Fruit fly (Drosophila melanogaster) whole organism, embryonic: ENCODE data around the gene mthl9.

Experiments
- ATbp ChIP-seq: fragments of 200-800 bp; sonication (Bioruptor generic); optimal IDR thresholded peaks from 2 replicates; lab custom pipeline; 2017; ENCODE audit warnings: missing biosample characterization, mild to moderate bottlenecking, missing genetic modification characterization, missing genetic modification reagents
- Awh ChIP-seq: fragments of 200-800 bp; sonication (Bioruptor generic); IDR thresholded peaks from 2 replicates; pipeline ENCODE4, ENCODE4 v1.3.6; 2022; ENCODE audit warnings: missing biosample characterization, missing genetic modification characterization
- CG10654 ChIP-seq: fragments of 200-800 bp; sonication (Bioruptor generic); optimal IDR thresholded peaks from 2 replicates; lab custom pipeline; 2016; ENCODE audit warnings: missing biosample characterization, missing genetic modification characterization
- CG11247 ChIP-seq: fragments of 200-800 bp; sonication (Bioruptor generic); IDR thresholded peaks from 2 replicates; pipeline ENCODE4 v1.3.6; 2022; ENCODE audit warnings: missing biosample characterization, missing genetic modification characterization
- CG12155 ChIP-seq: fragments of 200-800 bp; sonication (Bioruptor generic); optimal IDR thresholded peaks from 3 replicates; lab custom pipeline; 2016; ENCODE audit warnings: missing biosample characterization, missing genetic modification characterization
- CG13424 ChIP-seq: fragments of 200-800 bp; sonication (Bioruptor generic); optimal IDR thresholded peaks from 2 replicates; lab custom pipeline; 2019; ENCODE audit warnings: missing biosample characterization, mild to moderate bottlenecking, missing genetic modification characterization, moderate library complexity
- CG13775 ChIP-seq: fragments of 200-800 bp; sonication (Bioruptor generic); optimal IDR thresholded peaks from 3 replicates; lab custom pipeline; 2017; ENCODE audit warnings: missing biosample characterization, mild to moderate bottlenecking, missing genetic modification characterization
- CG14965 ChIP-seq: fragments of 200-800 bp; sonication (Bioruptor generic); optimal IDR thresholded peaks from 2 replicates; lab custom pipeline; 2016; ENCODE audit warnings: missing biosample characterization, missing genetic modification characterization, borderline replicate concordance
- CG1529 ChIP-seq: fragments of 200-800 bp; sonication (Bioruptor generic); optimal IDR thresholded peaks from 3 replicates; lab custom pipeline; 2018; ENCODE audit warnings: missing biosample characterization, missing genetic modification characterization
- CG15479 ChIP-seq: fragments of 200-800 bp; sonication (Bioruptor generic); optimal IDR thresholded peaks from 3 replicates; lab custom pipeline; 2019; ENCODE audit warnings: missing biosample characterization, mild to moderate bottlenecking, missing genetic modification characterization, moderate library complexity
- CG15696 ChIP-seq: fragments of 200-800 bp; sonication (Bioruptor generic); optimal IDR thresholded peaks from 2 replicates; lab custom pipeline; 2019; ENCODE audit warnings: missing biosample characterization, mild to moderate bottlenecking, missing genetic modification characterization, moderate library complexity
- CG1602 ChIP-seq: fragments of 200-800 bp; sonication (Bioruptor generic); optimal IDR thresholded peaks from 3 replicates; lab custom pipeline; 2016; ENCODE audit warnings: missing biosample characterization, missing genetic modification characterization
- CG18476 ChIP-seq: fragments of 200-800 bp; sonication (Bioruptor generic); optimal IDR thresholded peaks from 2 replicates; lab custom pipeline; 2016; ENCODE audit warnings: missing biosample characterization, mild to moderate bottlenecking, missing genetic modification characterization
- CG18764 ChIP-seq: fragments of 200-800 bp; sonication (Bioruptor generic); optimal IDR thresholded peaks from 3 replicates; lab custom pipeline; 2016; ENCODE audit warnings: missing biosample characterization, missing genetic modification characterization
- CG2120 ChIP-seq: fragments of 200-800 bp; sonication (Bioruptor generic); optimal IDR thresholded peaks from 3 replicates; lab custom pipeline; 2016; ENCODE audit warnings: missing biosample characterization, missing genetic modification characterization
- CG31224 ChIP-seq: fragments of 200-800 bp; sonication (Bioruptor generic); IDR thresholded peaks from 2 replicates; pipeline ENCODE4 v1.3.6; 2022; ENCODE audit warnings: missing biosample characterization, missing genetic modification characterization
- CG3163 ChIP-seq: fragments of 200-800 bp; sonication (Bioruptor generic); optimal IDR thresholded peaks from 3 replicates; lab custom pipeline; 2016; ENCODE audit warnings: missing biosample characterization, missing genetic modification characterization
- CG3281 ChIP-seq: fragments of 200-800 bp; sonication (Bioruptor generic); optimal IDR thresholded peaks from 3 replicates; lab custom pipeline; 2017; ENCODE audit warnings: missing biosample characterization, mild to moderate bottlenecking, missing genetic modification characterization
- CG3726 ChIP-seq: fragments of 200-800 bp; sonication (Bioruptor generic); IDR thresholded peaks from 3 replicates; pipeline ENCODE4, ENCODE4 v1.3.6; 2022; ENCODE audit warnings: missing biosample characterization, missing genetic modification characterization
- CG43689 ChIP-seq: fragments of 200-800 bp; sonication (Bioruptor generic); IDR thresholded peaks from 2 replicates; pipeline ENCODE4 v1.3.6; 2022; ENCODE audit warnings: missing biosample characterization, missing genetic modification characterization
- CG4820 ChIP-seq: fragments of 200-800 bp; sonication (Bioruptor generic); optimal IDR thresholded peaks from 3 replicates; lab custom pipeline; 2016; ENCODE audit warnings: missing biosample characterization, missing genetic modification characterization
- CG6654 ChIP-seq: fragments of 200-800 bp; sonication (Bioruptor generic); optimal IDR thresholded peaks from 2 replicates; lab custom pipeline; 2017; ENCODE audit warnings: missing biosample characterization, mild to moderate bottlenecking, missing genetic modification characterization
- CG7963 ChIP-seq: fragments of 200-800 bp; sonication (Bioruptor generic); IDR thresholded peaks from 3 replicates; pipeline ENCODE4 v1.3.6; 2022; ENCODE audit warnings: missing biosample characterization, missing genetic modification characterization; ENCODE audit not compliant: partially characterized antibody
- CG8359 ChIP-seq: fragments of 200-800 bp; sonication (Bioruptor generic); optimal IDR thresholded peaks from 2 replicates; lab custom pipeline; 2017; ENCODE audit warnings: missing biosample characterization, mild to moderate bottlenecking, missing genetic modification characterization, borderline replicate concordance
- CoRest ChIP-seq: fragments of 200-800 bp; sonication (Bioruptor generic); optimal IDR thresholded peaks from 3 replicates; lab custom pipeline; 2018; ENCODE audit warnings: missing biosample characterization, mild to moderate bottlenecking, missing genetic modification characterization, moderate library complexity
- Dek ChIP-seq: fragments of 200-800 bp; sonication (Bioruptor generic); optimal IDR thresholded peaks from 3 replicates; lab custom pipeline; 2019; ENCODE audit warnings: missing biosample characterization, mild to moderate bottlenecking, missing genetic modification characterization, moderate library complexity
- Gsc ChIP-seq: fragments of 200-800 bp; sonication (Bioruptor generic); IDR thresholded peaks from 2 replicates; pipeline ENCODE4 v1.3.6; 2022; ENCODE audit warnings: missing biosample characterization, missing genetic modification characterization
- Gug ChIP-seq: fragments of 200-800 bp; sonication (Bioruptor generic); IDR thresholded peaks from 4 replicates; pipeline ENCODE4 v1.3.6; 2022; ENCODE audit warnings: missing biosample characterization, missing genetic modification characterization
- HLH4C ChIP-seq: fragments of 200-800 bp; sonication (Bioruptor generic); IDR thresholded peaks from 3 replicates; pipeline ENCODE4 v1.3.6; 2022; ENCODE audit warnings: missing biosample characterization, missing genetic modification characterization; ENCODE audit not compliant: partially characterized antibody
- Jarid2 ChIP-seq: fragments of 200-800 bp; sonication (Bioruptor generic); optimal IDR thresholded peaks from 3 replicates; lab custom pipeline; 2017; ENCODE audit warnings: mild to moderate bottlenecking, missing biosample characterization, missing genetic modification reagents, missing genetic modification characterization
- MESR4 ChIP-seq: fragments of 200-800 bp; sonication (Bioruptor generic); optimal IDR thresholded peaks from 2 replicates; lab custom pipeline; 2018; ENCODE audit warnings: missing biosample characterization, mild to moderate bottlenecking, missing genetic modification characterization, moderate library complexity
- Mrtf ChIP-seq: fragments of 200-800 bp; sonication (Bioruptor generic); IDR thresholded peaks from 3 replicates; pipeline ENCODE4 v1.3.6; 2022; ENCODE audit warnings: missing biosample characterization, missing genetic modification characterization
- NFAT ChIP-seq: fragments of 200-800 bp; sonication (Bioruptor generic); IDR thresholded peaks from 2 replicates; pipeline ENCODE4 v1.3.6; 2022; ENCODE audit warnings: missing biosample characterization, missing genetic modification characterization
- Neu2 ChIP-seq: fragments of 200-800 bp; sonication (Bioruptor generic); optimal IDR thresholded peaks from 3 replicates; lab custom pipeline; 2016; ENCODE audit warnings: missing biosample characterization, missing genetic modification characterization, borderline replicate concordance
- Side ChIP-seq: fragments of 200-800 bp; sonication (Bioruptor generic); optimal IDR thresholded peaks from 2 replicates; lab custom pipeline; 2016; ENCODE audit warnings: missing biosample characterization, missing genetic modification characterization
- bigmax ChIP-seq: fragments of 200-800 bp; sonication (Bioruptor generic); optimal IDR thresholded peaks from 2 replicates; lab custom pipeline; 2018; ENCODE audit warnings: missing biosample characterization, mild to moderate bottlenecking, missing genetic modification characterization
- chm ChIP-seq: fragments of 200-800 bp; sonication (Bioruptor generic); IDR thresholded peaks from 2 replicates; pipeline ENCODE4 v1.3.6; 2022; ENCODE audit warnings: missing biosample characterization, missing genetic modification characterization
- corto ChIP-seq: fragments of 200-800 bp; sonication (Bioruptor generic); optimal IDR thresholded peaks from 2 replicates; lab custom pipeline; 2016; ENCODE audit warnings: missing biosample characterization, mild to moderate bottlenecking, missing genetic modification characterization, moderate library complexity
- dmrt11E ChIP-seq: fragments of 200-800 bp; sonication (Bioruptor generic); optimal IDR thresholded peaks from 3 replicates; lab custom pipeline; 2018; ENCODE audit warnings: missing biosample characterization, mild to moderate bottlenecking, missing genetic modification characterization, moderate library complexity
- dmrt99B ChIP-seq: fragments of 200-800 bp; sonication (Bioruptor generic); optimal IDR thresholded peaks from 2 replicates; lab custom pipeline; 2018; ENCODE audit warnings: missing biosample characterization, mild to moderate bottlenecking, missing genetic modification characterization, moderate library complexity
- dysf ChIP-seq: fragments of 200-800 bp; sonication (Bioruptor generic); IDR thresholded peaks from 3 replicates; pipeline ENCODE4 v1.3.6; 2022; ENCODE audit warnings: missing biosample characterization, missing genetic modification characterization
- esg ChIP-seq: fragments of 200-800 bp; sonication (Bioruptor generic); conservative IDR thresholded peaks from 2 replicates; pipeline ENCODE4 v1.3.6; 2022; ENCODE audit warnings: missing biosample characterization, missing genetic modification characterization
- eve ChIP-seq, 2 experiments: fragments of >200 bp; optimal IDR thresholded peaks; 2 replicates each; lab custom pipeline; 2017; ENCODE audit warnings: missing biosample characterization in 2 of 2, missing genetic modification characterization in 2 of 2
- her ChIP-seq: fragments of 200-800 bp; sonication (Bioruptor generic); optimal IDR thresholded peaks from 2 replicates; lab custom pipeline; 2016; ENCODE audit warnings: missing biosample characterization, missing genetic modification characterization
- ind ChIP-seq: fragments of 200-800 bp; sonication (Bioruptor generic); optimal IDR thresholded peaks from 3 replicates; lab custom pipeline; 2016; ENCODE audit warnings: missing biosample characterization, missing genetic modification characterization
- insv ChIP-seq, 2 experiments: fragments of 200-800 bp; sonication (Bioruptor generic); optimal IDR thresholded peaks; 3 replicates each; lab custom pipeline; 2016 to 2018; ENCODE audit warnings: missing biosample characterization in 2 of 2, missing genetic modification characterization in 2 of 2
- luna ChIP-seq: fragments of 200-800 bp; sonication (Bioruptor generic); optimal IDR thresholded peaks from 2 replicates; lab custom pipeline; 2016; ENCODE audit warnings: missing biosample characterization, missing genetic modification characterization
- p53 ChIP-seq: fragments of 200-800 bp; sonication (Bioruptor generic); optimal IDR thresholded peaks from 2 replicates; lab custom pipeline; 2016; ENCODE audit warnings: missing biosample characterization, missing genetic modification characterization
- pfk ChIP-seq: fragments of 200-800 bp; sonication (Bioruptor generic); optimal IDR thresholded peaks from 2 replicates; lab custom pipeline; 2018; ENCODE audit warnings: missing biosample characterization, mild to moderate bottlenecking, missing genetic modification characterization, moderate library complexity
- tup ChIP-seq: fragments of 200-800 bp; sonication (Bioruptor generic); optimal IDR thresholded peaks from 2 replicates; lab custom pipeline; 2016; ENCODE audit warnings: missing biosample characterization, mild to moderate bottlenecking, missing genetic modification characterization, moderate library complexity

mthl9 gene

dm6 chr3L:292146-292776, 39.8 kb downstream of the mthl9 start (continued):
- TF ChIP-seq dysf (GFP tag; lab: Robert Waterston, UW), result no peak
- peak; percentile 52 for TF ChIP-seq Dek
- TF ChIP-seq Jarid2 (GFP tag; lab: Kevin White, UChicago), result peak; percentile 66
- TF ChIP-seq CG6654, result no peak
- TF ChIP-seq CoRest (tag; lab: Kevin White, UChicago), result peak; percentile 52
- TF ChIP-seq CG14965, result no peak
- no peak for TF ChIP-seq corto (GFP tag; lab: Kevin White, UChicago)
- no peak for TF ChIP-seq NFAT (GFP tag; lab: Robert Waterston, UW)
- no peak for TF ChIP-seq tup (GFP tag; lab: Kevin White, UChicago)
- no peak for TF ChIP-seq Mrtf
- no peak for TF ChIP-seq CG18476
- TF ChIP-seq CG13424 (tag; lab: Kevin White, UChicago), result no peak
- no peak for TF ChIP-seq CG8359 (GFP tag; lab: Kevin White, UChicago)
- TF ChIP-seq her (GFP tag; lab: Kevin White, UChicago), result peak; percentile 63
- TF ChIP-seq CG31224 (GFP tag; lab: Robert Waterston, UW), result no peak
- peak; percentile 3 for TF ChIP-seq Side (GFP tag; lab: Kevin White, UChicago)
- no peak for TF ChIP-seq Gug
- no peak for TF ChIP-seq CG1602 (GFP tag; lab: Kevin White, UChicago)
- peak; percentile 34 for TF ChIP-seq Neu2 (GFP tag; lab: Kevin White, UChicago)
- TF ChIP-seq CG3163 (GFP tag; lab: Kevin White, UChicago), result no peak
- no peak for TF ChIP-seq pfk (GFP tag; lab: Kevin White, UChicago)
- no peak for TF ChIP-seq p53 (GFP tag; lab: Kevin White, UChicago)
- no peak for TF ChIP-seq CG15479 (GFP tag; lab: Kevin White, UChicago)
- no peak for TF ChIP-seq CG4820 (GFP tag; lab: Kevin White, UChicago)
- TF ChIP-seq CG1529 (GFP tag; lab: Kevin White, UChicago), result no peak
- TF ChIP-seq dmrt11E, result no peak
- no peak for TF ChIP-seq CG3726 (GFP tag; lab: Robert Waterston, UW)
- TF ChIP-seq Awh (GFP tag; lab: Robert Waterston, UW), result 0 out of 2 replicates have a peak, but pooled peaks have one; percentile 30
- no peak for TF ChIP-seq eve (GFP tag; optimal IDR thresholded peaks at IDR 0.05; lab: Kevin White, UChicago)
- TF ChIP-seq CG15696 (tag; lab: Kevin White, UChicago), result no peak
- no peak for TF ChIP-seq Gsc (GFP tag; lab: Robert Waterston, UW)
- TF ChIP-seq CG43689 (GFP tag; lab: Robert Waterston, UW), result no peak
- TF ChIP-seq CG7963, result no peak
- no peak for TF ChIP-seq CG11247 (GFP tag; lab: Robert Waterston, UW)
- peak; percentile 82 for TF ChIP-seq MESR4
- no peak for TF ChIP-seq dmrt99B
- no peak for TF ChIP-seq esg (GFP tag; lab: Robert Waterston, UW)
- no peak for TF ChIP-seq ind (GFP tag; lab: Kevin White, UChicago)
- TF ChIP-seq CG12155 (GFP tag; lab: Kevin White, UChicago), result no peak
- TF ChIP-seq CG18764 (GFP tag; lab: Kevin White, UChicago), result no peak
- no peak for TF ChIP-seq CG10654 (GFP tag; lab: Kevin White, UChicago)
- TF ChIP-seq CG2120, result no peak
- TF ChIP-seq insv (GFP tag; optimal IDR thresholded peaks at IDR 0.05; lab: Kevin White, UChicago), result peak in 1 of 2 experiments; percentile 49
- TF ChIP-seq chm (GFP tag; lab: Robert Waterston, UW), result peak; percentile 64; the same call in 1 of the 2 replicates
- TF ChIP-seq ATbp (GFP tag; lab: Kevin White, UChicago), result peak; percentile 18
- 0 out of 3 replicates have a peak, but pooled peaks have one; percentile 7 for TF ChIP-seq HLH4C (GFP tag; lab: Robert Waterston, UW)
- TF ChIP-seq CG13775, result no peak
- no peak for TF ChIP-seq luna
- TF ChIP-seq bigmax, result no peak
- TF ChIP-seq CG3281, result peak; percentile 39
